Fruit fly (Drosophila melanogaster) whole organism, embryonic: Measurements from ENCODE around the gene Vdup1.

ENCODE experiments used
- BEAF-32 ChIP-seq: fragments of 200-800 bp; sonication (Bioruptor generic); optimal IDR thresholded peaks from 3 replicates; lab custom pipeline; 2017; ENCODE audit warnings: missing biosample characterization, missing genetic modification characterization, mild to moderate bottlenecking, moderate library complexity, missing genetic modification reagents
- Blimp-1 ChIP-seq: fragments of 200-800 bp; sonication (Bioruptor generic); optimal IDR thresholded peaks from 3 replicates; lab custom pipeline; 2018; ENCODE audit warnings: missing biosample characterization, missing genetic modification characterization, mild to moderate bottlenecking, moderate library complexity, missing genetic modification reagents
- CG10267 ChIP-seq: fragments of 200-800 bp; sonication (Bioruptor generic); optimal IDR thresholded peaks from 2 replicates; lab custom pipeline; 2018; ENCODE audit warnings: missing biosample characterization, mild to moderate bottlenecking, missing genetic modification characterization, moderate library complexity
- CG10366 ChIP-seq: fragments of 200-800 bp; sonication (Bioruptor generic); IDR thresholded peaks from 2 replicates; pipeline ENCODE4 v1.3.6; 2022; ENCODE audit warnings: missing biosample characterization, missing genetic modification characterization
- CG1233 ChIP-seq: fragments of 200-800 bp; sonication (Bioruptor generic); optimal IDR thresholded peaks from 4 replicates; lab custom pipeline; 2018; ENCODE audit warnings: missing biosample characterization, mild to moderate bottlenecking, missing genetic modification characterization
- CG13894 ChIP-seq: fragments of 200-800 bp; sonication (Bioruptor generic); optimal IDR thresholded peaks from 3 replicates; lab custom pipeline; 2018; ENCODE audit warnings: missing biosample characterization, mild to moderate bottlenecking, missing genetic modification characterization, moderate library complexity
- CG14710 ChIP-seq: fragments of 200-800 bp; sonication (Bioruptor generic); optimal IDR thresholded peaks from 3 replicates; lab custom pipeline; 2019; ENCODE audit warnings: missing biosample characterization, mild to moderate bottlenecking, missing genetic modification characterization, moderate library complexity
- CG1602 ChIP-seq: fragments of 200-800 bp; sonication (Bioruptor generic); optimal IDR thresholded peaks from 3 replicates; lab custom pipeline; 2016; ENCODE audit warnings: missing biosample characterization, missing genetic modification characterization
- CG16863 ChIP-seq: fragments of 200-800 bp; sonication (Bioruptor generic); optimal IDR thresholded peaks from 3 replicates; lab custom pipeline; 2016; ENCODE audit warnings: missing biosample characterization, missing genetic modification characterization
- CG17829 ChIP-seq: fragments of 200-800 bp; optimal IDR thresholded peaks from 2 replicates; lab custom pipeline; 2019; ENCODE audit warnings: missing biosample characterization, mild to moderate bottlenecking, missing genetic modification characterization, moderate library complexity
- CG18262 ChIP-seq: fragments of 200-800 bp; optimal IDR thresholded peaks from 3 replicates; lab custom pipeline; 2019; ENCODE audit warnings: missing biosample characterization, mild to moderate bottlenecking, missing genetic modification characterization, moderate library complexity
- CG18599 ChIP-seq: fragments of 200-800 bp; sonication (Bioruptor generic); optimal IDR thresholded peaks from 3 replicates; lab custom pipeline; 2017; ENCODE audit warnings: missing biosample characterization, missing genetic modification characterization, mild to moderate bottlenecking, moderate library complexity, missing genetic modification reagents
- CG18764 ChIP-seq: fragments of 200-800 bp; sonication (Bioruptor generic); optimal IDR thresholded peaks from 3 replicates; lab custom pipeline; 2016; ENCODE audit warnings: missing biosample characterization, missing genetic modification characterization
- CG2199 ChIP-seq: fragments of 200-800 bp; sonication (Bioruptor generic); IDR thresholded peaks from 3 replicates; pipeline ENCODE4 v1.3.6; 2022; ENCODE audit warnings: missing biosample characterization, missing genetic modification characterization
- CG2678 ChIP-seq: fragments of 200-800 bp; sonication (Bioruptor generic); optimal IDR thresholded peaks from 3 replicates; lab custom pipeline; 2019; ENCODE audit warnings: missing biosample characterization, mild to moderate bottlenecking, missing genetic modification characterization, moderate library complexity
- CG30020 ChIP-seq: fragments of 200-800 bp; optimal IDR thresholded peaks from 2 replicates; lab custom pipeline; 2019; ENCODE audit warnings: missing biosample characterization, mild to moderate bottlenecking, missing genetic modification characterization, moderate library complexity
- CG30403 ChIP-seq: fragments of 200-800 bp; sonication (Bioruptor generic); optimal IDR thresholded peaks from 3 replicates; lab custom pipeline; 2016; ENCODE audit warnings: missing biosample characterization, missing genetic modification characterization
- CG32532 ChIP-seq: fragments of 200-800 bp; sonication (Bioruptor generic); IDR thresholded peaks from 2 replicates; pipeline ENCODE4 v1.3.6; 2022; ENCODE audit warnings: missing biosample characterization, missing genetic modification characterization
- CG32767 ChIP-seq: fragments of 200-800 bp; sonication (Bioruptor generic); IDR thresholded peaks from 2 replicates; pipeline ENCODE4 v1.3.6; 2022; ENCODE audit warnings: missing biosample characterization, missing genetic modification characterization
- CG4360 ChIP-seq: fragments of 200-800 bp; sonication (Bioruptor generic); IDR thresholded peaks from 2 replicates; pipeline ENCODE4 v1.3.6; 2022; ENCODE audit warnings: missing biosample characterization, missing genetic modification characterization
- CG6272 ChIP-seq: fragments of 200-800 bp; sonication (Bioruptor generic); IDR thresholded peaks from 2 replicates; pipeline ENCODE4 v1.3.6; 2022; ENCODE audit warnings: missing biosample characterization, missing genetic modification characterization
- CG6854 ChIP-seq: fragments of 200-800 bp; sonication (Bioruptor generic); optimal IDR thresholded peaks from 3 replicates; lab custom pipeline; 2017; ENCODE audit warnings: missing biosample characterization, mild to moderate bottlenecking, missing genetic modification characterization
- CG7556 ChIP-seq: fragments of 200-800 bp; sonication (Bioruptor generic); optimal IDR thresholded peaks from 2 replicates; lab custom pipeline; 2017; ENCODE audit warnings: missing biosample characterization, mild to moderate bottlenecking, missing genetic modification characterization
- CG7786 ChIP-seq: fragments of 200-800 bp; sonication (Bioruptor generic); optimal IDR thresholded peaks from 2 replicates; lab custom pipeline; 2016; ENCODE audit warnings: missing biosample characterization, missing genetic modification characterization
- CG7987 ChIP-seq: fragments of 200-800 bp; sonication (Bioruptor generic); optimal IDR thresholded peaks from 2 replicates; lab custom pipeline; 2018; ENCODE audit warnings: missing biosample characterization, mild to moderate bottlenecking, missing genetic modification characterization, moderate library complexity
- CG9215 ChIP-seq: fragments of 200-800 bp; sonication (Bioruptor generic); IDR thresholded peaks from 2 replicates; pipeline ENCODE4 v1.3.6; 2022; ENCODE audit warnings: missing biosample characterization, missing genetic modification characterization
- CG9817 ChIP-seq: fragments of 200-800 bp; sonication (Bioruptor generic); optimal IDR thresholded peaks from 2 replicates; lab custom pipeline; 2018; ENCODE audit warnings: missing biosample characterization, mild to moderate bottlenecking, missing genetic modification characterization, moderate library complexity
- CTCF ChIP-seq: fragments of 200-800 bp; sonication (Bioruptor generic); optimal IDR thresholded peaks from 2 replicates; lab custom pipeline; 2017; ENCODE audit warnings: missing biosample characterization, mild to moderate bottlenecking, missing genetic modification characterization, moderate library complexity
- D19B ChIP-seq: fragments of 200-800 bp; sonication (Bioruptor generic); optimal IDR thresholded peaks from 2 replicates; lab custom pipeline; 2017; ENCODE audit warnings: missing biosample characterization, mild to moderate bottlenecking, missing genetic modification characterization
- Fer1 ChIP-seq: fragments of 200-800 bp; sonication (Bioruptor generic); optimal IDR thresholded peaks from 2 replicates; lab custom pipeline; 2017; ENCODE audit warnings: missing biosample characterization, mild to moderate bottlenecking, missing genetic modification characterization
- Gsc ChIP-seq: fragments of 200-800 bp; sonication (Bioruptor generic); IDR thresholded peaks from 2 replicates; pipeline ENCODE4 v1.3.6; 2022; ENCODE audit warnings: missing biosample characterization, missing genetic modification characterization
- Hr51 ChIP-seq, 2 experiments: fragments of 200-800 bp; sonication (Bioruptor generic); optimal IDR thresholded peaks; 2 replicates in 1 of 2; 3 replicates in 1 of 2; lab custom pipeline; 2016 to 2018; ENCODE audit warnings: missing biosample characterization in 2 of 2, missing genetic modification characterization in 2 of 2, mild to moderate bottlenecking in 1 of 2, moderate library complexity in 1 of 2
- Hr78 ChIP-seq, 2 experiments: fragments of 200-800 bp in 1 of 2; fragments of >200 bp in 1 of 2; sonication (Bioruptor generic) in 1 of 2; optimal IDR thresholded peaks; 2 replicates each; lab custom pipeline; 2017 to 2019; ENCODE audit warnings: missing biosample characterization in 2 of 2, missing genetic modification characterization in 2 of 2, mild to moderate bottlenecking in 1 of 2, moderate library complexity in 1 of 2
- Kr ChIP-seq: fragments of 200-800 bp; sonication (Bioruptor generic); optimal IDR thresholded peaks from 2 replicates; lab custom pipeline; 2017; ENCODE audit warnings: missing biosample characterization, mild to moderate bottlenecking, missing genetic modification characterization
- Med ChIP-seq: fragments of 200-800 bp; sonication (Bioruptor generic); peaks from one replicate; lab custom pipeline; 2016; ENCODE audit warnings: missing biosample characterization, missing genetic modification characterization, mild to moderate bottlenecking, inconsistent platforms, moderate library complexity
- Sin3A ChIP-seq: fragments of >200 bp; optimal IDR thresholded peaks from 2 replicates; lab custom pipeline; 2018
- Sox102F ChIP-seq: fragments of 200-800 bp; sonication (Bioruptor generic); optimal IDR thresholded peaks from 2 replicates; lab custom pipeline; 2018; ENCODE audit warnings: missing biosample characterization, mild to moderate bottlenecking, missing genetic modification characterization, moderate library complexity
- amos ChIP-seq: fragments of 200-800 bp; sonication (Bioruptor generic); IDR thresholded peaks from 2 replicates; pipeline ENCODE4 v1.3.6; 2022; ENCODE audit warnings: missing biosample characterization, missing genetic modification characterization; ENCODE audit not compliant: partially characterized antibody
- br ChIP-seq: fragments of >200 bp; optimal IDR thresholded peaks from 2 replicates; lab custom pipeline; 2017
- chif ChIP-seq, 2 experiments: fragments of 200-800 bp; sonication (Bioruptor generic); optimal IDR thresholded peaks; 3 replicates each; lab custom pipeline; 2016; ENCODE audit warnings: missing biosample characterization in 2 of 2, missing genetic modification characterization in 2 of 2
- disco-r ChIP-seq: fragments of 200-800 bp; sonication (Bioruptor generic); optimal IDR thresholded peaks from 2 replicates; lab custom pipeline; 2016; ENCODE audit warnings: missing biosample characterization, missing genetic modification characterization
- ken ChIP-seq: fragments of 200-800 bp; sonication (Bioruptor generic); IDR thresholded peaks from 3 replicates; pipeline ENCODE4 v1.3.6; 2022; ENCODE audit warnings: missing biosample characterization, missing genetic modification characterization
- lov ChIP-seq, 2 experiments: fragments of 200-800 bp in 1 of 2; fragments of >200 bp in 1 of 2; sonication (Bioruptor generic) in 1 of 2; IDR thresholded peaks in 1 of 2; optimal IDR thresholded peaks in 1 of 2; 2 replicates in 1 of 2; 3 replicates in 1 of 2; pipeline versions ENCODE4 v1.3.6 to Lab custom; 2017 to 2022; ENCODE audit warnings: missing biosample characterization in 1 of 2, missing genetic modification characterization in 1 of 2
- nom ChIP-seq: fragments of 200-800 bp; sonication (Bioruptor generic); optimal IDR thresholded peaks from 2 replicates; lab custom pipeline; 2017; ENCODE audit warnings: missing biosample characterization, missing genetic modification characterization, mild to moderate bottlenecking, moderate library complexity, missing genetic modification reagents
- p53 ChIP-seq: fragments of 200-800 bp; sonication (Bioruptor generic); optimal IDR thresholded peaks from 2 replicates; lab custom pipeline; 2016; ENCODE audit warnings: missing biosample characterization, missing genetic modification characterization
- pb ChIP-seq: fragments of 200-800 bp; sonication (Bioruptor generic); optimal IDR thresholded peaks from 3 replicates; lab custom pipeline; 2016; ENCODE audit warnings: missing biosample characterization, missing genetic modification characterization
- run ChIP-seq: fragments of 200-800 bp; sonication (Bioruptor generic); optimal IDR thresholded peaks from 3 replicates; lab custom pipeline; 2018; ENCODE audit warnings: missing biosample characterization, mild to moderate bottlenecking, missing genetic modification characterization
- sens ChIP-seq: fragments of 200-800 bp; sonication (Bioruptor generic); peaks from one replicate; lab custom pipeline; 2016; ENCODE audit warnings: missing biosample characterization, missing genetic modification characterization
- shn ChIP-seq: fragments of 200-800 bp; sonication (Bioruptor generic); optimal IDR thresholded peaks from 3 replicates; lab custom pipeline; 2016; ENCODE audit warnings: missing biosample characterization, missing genetic modification characterization

Vdup1 gene

dm6 chr3L:165981-166788 is 12.6 kb downstream of the Vdup1 start (continued):
- TF ChIP-seq Sox102F (GFP tag; lab: Kevin White, UChicago) (peak; percentile 3), CG18262 (tag; lab: Kevin White, UChicago) (peak; percentile 51), Hr51 (GFP tag; optimal IDR thresholded peaks at IDR 0.05; lab: Kevin White, UChicago) (peak in 1 of 2 experiments; percentile 11), ken (GFP tag; lab: Robert Waterston, UW) (0 out of 3 replicates have a peak, but pooled peaks have one; percentile 45), Med (GFP tag; lab: Kevin White, UChicago) (peak; percentile 60), run (tag; lab: Kevin White, UChicago) (no peak), CG2678 (tag; lab: Kevin White, UChicago) (peak; percentile 36), CG9215 (GFP tag; lab: Robert Waterston, UW) (no peak), CG13894 (tag; lab: Kevin White, UChicago) (no peak), Fer1 (GFP tag; lab: Kevin White, UChicago) (no peak), CG10366 (GFP tag; lab: Robert Waterston, UW) (0 out of 2 replicates have a peak, but pooled peaks have one; percentile 11), CG1602 (GFP tag; lab: Kevin White, UChicago) (no peak), CG2199 (peak; percentile 78; the same call in 2 of the 3 replicates), sens (GFP tag; lab: Kevin White, UChicago) (peak; percentile 61), CG30020 (tag; lab: Kevin White, UChicago) (no peak), CG9817 (tag; lab: Kevin White, UChicago) (no peak), CG1233 (no peak), CG4360 (GFP tag; lab: Robert Waterston, UW) (no peak), nom (GFP tag; lab: Kevin White, UChicago) (peak; percentile 29), Hr78 (GFP tag; optimal IDR thresholded peaks at IDR 0.05; lab: Kevin White, UChicago) (peak in 1 of 2 experiments; percentile 99), CG32532 (GFP tag; lab: Robert Waterston, UW) (no peak), CG7786 (no peak), lov (optimal IDR thresholded peaks at IDR 0.05; lab: Kevin White, UChicago) (no peak), lov (GFP tag; IDR thresholded peaks at IDR 0.05; lab: Robert Waterston, UW) (no peak), CTCF (GFP tag; lab: Kevin White, UChicago) (peak; percentile 58), pb (GFP tag; lab: Kevin White, UChicago) (no peak), Gsc (no peak), CG16863 (no peak), br (lab: Kevin White, UChicago) (no peak), Blimp-1 (GFP tag; lab: Kevin White, UChicago) (peak; percentile 51), CG6272 (no peak), chif (GFP tag; optimal IDR thresholded peaks at IDR 0.05; lab: Kevin White, UChicago) (peak in 1 of 2 experiments; percentile 18), disco-r (GFP tag; lab: Kevin White, UChicago) (no peak), CG17829 (tag; lab: Kevin White, UChicago) (peak; percentile 7), CG7987 (no peak), CG6854 (GFP tag; lab: Kevin White, UChicago) (no peak), shn (GFP tag; lab: Kevin White, UChicago) (no peak), CG10267 (tag; lab: Kevin White, UChicago) (peak; percentile 6), Sin3A (lab: Kevin White, UChicago) (no peak), Kr (GFP tag; lab: Kevin White, UChicago) (no peak), D19B (GFP tag; lab: Kevin White, UChicago) (no peak), amos (GFP tag; lab: Robert Waterston, UW) (0 out of 2 replicates have a peak, but pooled peaks have one; percentile 20), CG18764 (peak; percentile 14), CG32767 (GFP tag; lab: Robert Waterston, UW) (no peak), BEAF-32 (no peak), CG14710 (tag; lab: Kevin White, UChicago) (peak; percentile 2), p53 (GFP tag; lab: Kevin White, UChicago) (no peak), CG7556 (peak; percentile 20), CG18599 (peak; percentile 50), CG30403 (GFP tag; lab: Kevin White, UChicago) (peak; percentile 8)
